Worm (Caenorhabditis elegans): Measurements from ENCODE around the gene ZC239.20.
"Not testable (repeated sequence)": the region's sequence is repeated elsewhere in the genome, so short reads cannot be mapped to it uniquely, and the experiment has no call there.

The ZC239.20 gene

ce11 chrII:3195739-3196138, 10.6 kb downstream of the ZC239.20 start:
- TF ChIP-seq blmp-1 (tag; optimal IDR thresholded peaks at IDR 0.05; ENCODE audit: insufficient read depth) (no peak), ama-1 (optimal IDR thresholded peaks at IDR 0.05) (no peak), sma-3 (GFP tag; optimal IDR thresholded peaks at IDR 0.05) (no peak), nhr-23 (tag; optimal IDR thresholded peaks at IDR 0.05) (no peak), nhr-10 (tag; optimal IDR thresholded peaks at IDR 0.05) (no peak), R02D3.7 (tag; optimal IDR thresholded peaks at IDR 0.05) (no peak), nhr-11 (tag; optimal IDR thresholded peaks at IDR 0.05) (no peak), C34F6.9 (tag; optimal IDR thresholded peaks at IDR 0.05) (no peak), elt-3 (tag; optimal IDR thresholded peaks at IDR 0.05) (no peak)

- not testable (repeated sequence) for TF ChIP-seq ztf-1 (GFP tag; conservative IDR thresholded peaks at IDR 0.05); R02D3.7 (tag; optimal IDR thresholded peaks at IDR 0.05); skn-1 (tag; optimal IDR thresholded peaks at IDR 0.05)
These were observed 14.8 kb downstream of the ZC239.20 start, which contains the start of gene Y27F2A.9 for ce11 chrII:3191544-3191943. Gene Y27F2A.9, minus strand, starts transcription at chrII:3191644.

ce11 chrII:3189038-3189437, 17.3 kb downstream of the ZC239.20 start, which contains the start of gene Y27F2A.11:
Gene Y27F2A.11, plus strand, starts transcription at chrII:3189338.
- TF ChIP-seq nhr-237 (tag; optimal IDR thresholded peaks at IDR 0.05); sem-4 (tag; optimal IDR thresholded peaks at IDR 0.05); sma-3 (GFP tag; optimal IDR thresholded peaks at IDR 0.05): not testable (repeated sequence)

- TF ChIP-seq lin-13 (GFP tag; optimal IDR thresholded peaks at IDR 0.05) (no peak), sma-3 (GFP tag; optimal IDR thresholded peaks at IDR 0.05) (no peak)
These were observed 20.5 kb downstream of the ZC239.20 start for ce11 chrII:3185848-3186247.

DNA sequence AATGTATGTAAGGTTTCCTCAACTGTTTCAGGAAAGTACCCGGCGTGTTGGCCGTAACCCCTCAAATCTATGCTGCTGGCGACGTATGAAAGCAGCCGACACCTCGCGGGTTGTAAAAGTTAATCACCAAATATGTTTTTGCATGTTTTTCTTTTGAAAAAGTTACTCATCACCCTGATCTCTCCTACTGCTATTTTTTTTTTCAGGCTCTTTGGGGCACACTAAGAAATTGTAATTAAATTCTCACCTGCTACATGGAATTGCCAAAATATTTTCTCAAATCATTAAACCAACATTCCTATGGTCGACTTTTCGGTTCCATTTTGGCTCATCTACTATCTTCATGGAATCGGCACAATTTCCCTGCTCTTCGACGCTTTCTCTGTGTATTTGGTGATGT, 21.5 kb downstream of the ZC239.20 start, which contains the start of gene sri-78:
sri-78 (plus strand) TSS at position 301 of the 400 bp plus-strand sequence.
- TF ChIP-seq nhr-12, crh-2, nhr-21 (tag; optimal IDR thresholded peaks at IDR 0.05): not testable (repeated sequence)

- not testable (repeated sequence) for TF ChIP-seq C34F6.9, R02D3.7, elt-3 (tag; optimal IDR thresholded peaks at IDR 0.05)
These were observed 23.0 kb downstream of the ZC239.20 start, which contains the start of the genes Y27F2A.6 and Y27F2A.8 for ce11 chrII:3183300-3183840. Gene Y27F2A.6, minus strand, starts transcription at chrII:3183400. Gene Y27F2A.8, plus strand, starts transcription at chrII:3183790.

DNA sequence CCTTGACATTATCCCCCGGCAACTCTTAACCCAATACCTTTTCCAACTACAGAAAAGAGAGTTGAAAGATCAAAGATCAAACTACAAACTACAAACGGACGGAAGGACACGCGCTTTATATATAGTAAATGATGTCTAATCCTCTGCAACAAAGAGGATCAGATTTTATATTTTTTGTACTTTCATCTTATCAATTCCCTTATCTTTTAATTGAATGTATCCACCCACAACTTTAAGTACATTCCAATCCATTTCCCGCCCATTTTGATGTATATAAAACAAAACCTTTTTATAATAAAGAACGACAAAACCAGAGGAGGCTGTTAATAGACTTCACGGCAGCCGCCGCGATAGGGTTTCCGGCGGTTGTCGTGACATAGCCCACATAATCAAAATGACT, 28.7 kb downstream of the ZC239.20 start, which contains the start of gene sri-40:
sri-40 (plus strand) TSS at position 301 of the 400 bp plus-strand sequence.
- TF ChIP-seq ZK546.5 (tag; optimal IDR thresholded peaks at IDR 0.05); ama-1 (optimal IDR thresholded peaks at IDR 0.05); gmeb-1 (tag; optimal IDR thresholded peaks at IDR 0.05): not testable (repeated sequence)

DNA sequence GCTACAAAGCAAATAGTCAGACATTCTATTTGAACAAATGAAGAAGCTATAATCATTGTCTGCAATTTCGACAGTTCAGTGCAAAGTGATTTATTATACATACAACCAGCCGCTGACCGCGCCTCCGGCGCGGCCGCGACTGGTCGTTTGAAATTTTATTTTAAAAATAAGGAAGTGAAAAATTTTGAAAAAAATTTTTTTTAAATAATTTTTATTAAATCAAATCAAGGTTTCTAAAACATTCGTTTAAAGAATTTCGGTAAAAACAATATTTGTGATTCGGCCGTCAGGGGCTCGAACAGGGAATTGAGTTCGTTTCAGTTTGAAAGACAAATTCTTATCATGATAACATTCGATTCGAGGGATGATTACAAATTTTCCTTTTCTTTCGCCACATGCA, 34.1 kb downstream of the ZC239.20 start, which contains the start of gene Y27F2A.10:
Y27F2A.10 (minus strand) TSS at position 101 of the 400 bp plus-strand sequence.
- no peak for TF ChIP-seq elt-1 (tag; optimal IDR thresholded peaks at IDR 0.05)
- TF ChIP-seq lsy-2 (tag; optimal IDR thresholded peaks at IDR 0.05): no peak
- TF ChIP-seq nhr-6 (tag; optimal IDR thresholded peaks at IDR 0.05): no peak
- TF ChIP-seq nhr-23 (tag; optimal IDR thresholded peaks at IDR 0.05): no peak
- no peak for TF ChIP-seq lin-11 (tag; optimal IDR thresholded peaks at IDR 0.05)
- TF ChIP-seq unc-55 (GFP tag; optimal IDR thresholded peaks at IDR 0.05): no peak
- TF ChIP-seq unc-39 (tag; optimal IDR thresholded peaks at IDR 0.05): no peak
- TF ChIP-seq mab-5 (tag; optimal IDR thresholded peaks at IDR 0.05): no peak
- TF ChIP-seq ztf-4 (tag; optimal IDR thresholded peaks at IDR 0.05): no peak
- no peak for TF ChIP-seq ztf-1 (GFP tag; conservative IDR thresholded peaks at IDR 0.05)
- no peak for TF ChIP-seq mdl-1 (tag; optimal IDR thresholded peaks at IDR 0.05)
- TF ChIP-seq unc-62 (GFP tag; optimal IDR thresholded peaks at IDR 0.05): no peak
- TF ChIP-seq C34F6.9 (tag; optimal IDR thresholded peaks at IDR 0.05): no peak
- no peak for TF ChIP-seq ztf-11 (tag; optimal IDR thresholded peaks at IDR 0.05)
- no peak for TF ChIP-seq nhr-77 (tag; optimal IDR thresholded peaks at IDR 0.05)
- no peak for TF ChIP-seq gmeb-1 (tag; optimal IDR thresholded peaks at IDR 0.05)
- TF ChIP-seq nhr-11 (tag; optimal IDR thresholded peaks at IDR 0.05): no peak
- no peak for TF ChIP-seq nhr-237 (tag; optimal IDR thresholded peaks at IDR 0.05)
- TF ChIP-seq nhr-129 (tag; optimal IDR thresholded peaks at IDR 0.05): no peak
